Fruit fly (Drosophila melanogaster): ENCODE results near the gene CG44195.

dm6 chr3L:7743741-7744140 lies 48.3 kb upstream of the CG44195 start:
- TF ChIP-seq insv (optimal IDR thresholded peaks at IDR 0.05) = no peak
- no peak for TF ChIP-seq psq (optimal IDR thresholded peaks at IDR 0.05)
- no peak for TF ChIP-seq h (optimal IDR thresholded peaks at IDR 0.05)
- TF ChIP-seq Sin3A (optimal IDR thresholded peaks at IDR 0.05) = no peak
- no peak for TF ChIP-seq Myc (optimal IDR thresholded peaks at IDR 0.05)

All from Kc167 (cell line).